Fruit fly (Drosophila melanogaster): ENCODE results near the gene CG4116.

Gene CG4116

DNA sequence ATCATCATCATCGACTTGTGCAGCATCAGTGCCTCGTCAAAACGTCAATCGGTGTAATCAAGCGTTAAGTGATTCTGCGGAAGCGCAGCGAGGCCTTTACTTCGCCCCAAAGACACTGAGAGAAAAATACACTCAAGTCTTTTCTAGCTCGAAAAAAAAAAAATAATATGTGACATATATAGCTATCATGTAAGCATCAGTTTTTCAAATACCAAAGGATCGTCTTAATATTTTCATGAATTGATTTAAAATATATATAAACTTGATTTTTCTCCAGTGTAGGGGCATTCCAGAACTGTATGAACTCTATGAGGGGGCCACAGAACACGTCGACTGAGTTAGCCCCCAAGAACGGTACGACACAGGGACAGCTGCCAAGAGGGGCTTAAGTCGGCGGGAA, 27.6 kb downstream of the CG4116 start (continued):
- TF ChIP-seq dimm (GFP tag; IDR thresholded peaks at IDR 0.05) (no peak), pnt (GFP tag; optimal IDR thresholded peaks at IDR 0.05) (peak; percentile 3), CG3065 (GFP tag; optimal IDR thresholded peaks at IDR 0.05) (no peak), HHEX (GFP tag; optimal IDR thresholded peaks at IDR 0.05) (no peak), tio (GFP tag; optimal IDR thresholded peaks at IDR 0.05) (peak; percentile 24), Deaf1 (tag; optimal IDR thresholded peaks at IDR 0.05) (no peak), HLH54F (GFP tag; optimal IDR thresholded peaks at IDR 0.05) (no peak), seq (GFP tag; IDR thresholded peaks at IDR 0.05) (no peak), CG7745 (tag; optimal IDR thresholded peaks at IDR 0.05) (no peak), CG1024 (GFP tag; IDR thresholded peaks at IDR 0.05) (no peak), Sin3A (optimal IDR thresholded peaks at IDR 0.05) (no peak), NfI (GFP tag; optimal IDR thresholded peaks at IDR 0.05) (no peak), insv (GFP tag; optimal IDR thresholded peaks at IDR 0.05) (no peak), Side (GFP tag; optimal IDR thresholded peaks at IDR 0.05) (no peak), bsh (GFP tag; optimal IDR thresholded peaks at IDR 0.05) (peak; percentile 69 to 74), Oli (tag; optimal IDR thresholded peaks at IDR 0.05) (peak; percentile 46), dpn (GFP tag; optimal IDR thresholded peaks at IDR 0.05) (peak in 1 of 2 experiments; percentile 47), Vsx1 (GFP tag; optimal IDR thresholded peaks at IDR 0.05) (no peak), slou (GFP tag; optimal IDR thresholded peaks at IDR 0.05) (no peak), CG13424 (tag; optimal IDR thresholded peaks at IDR 0.05) (peak; percentile 36), CG32772 (GFP tag; IDR thresholded peaks at IDR 0.05) (no peak), cato (GFP tag; optimal IDR thresholded peaks at IDR 0.05; ENCODE audit: borderline replicate concordance) (no peak), dan (GFP tag; IDR thresholded peaks at IDR 0.05) (no peak), CG8765 (GFP tag; IDR thresholded peaks at IDR 0.05) (no peak), z (GFP tag; IDR thresholded peaks at IDR 0.05) (no peak), sima (GFP tag; optimal IDR thresholded peaks at IDR 0.05) (no peak), D19A (tag; optimal IDR thresholded peaks at IDR 0.05) (peak; percentile 30), CG8089 (GFP tag; optimal IDR thresholded peaks at IDR 0.05) (no peak), vnd (GFP tag; IDR thresholded peaks at IDR 0.05; ENCODE audit: partially characterized antibody) (no peak), luna (GFP tag; optimal IDR thresholded peaks at IDR 0.05) (no peak), klu (GFP tag; IDR thresholded peaks at IDR 0.05) (no peak), CG10321 (GFP tag; IDR thresholded peaks at IDR 0.05) (no peak), CG12155 (GFP tag; optimal IDR thresholded peaks at IDR 0.05) (no peak), CG14441 (GFP tag; IDR thresholded peaks at IDR 0.05) (no peak), ranshi (GFP tag; IDR thresholded peaks at IDR 0.05) (peak; percentile 22; the same call in 1 of the 2 replicates), pzg (GFP tag; optimal IDR thresholded peaks at IDR 0.05) (no peak), salm (tag; optimal IDR thresholded peaks at IDR 0.05) (no peak), abd-A (tag; optimal IDR thresholded peaks at IDR 0.05) (no peak), Nf-YA (GFP tag; IDR thresholded peaks at IDR 0.05) (no peak), CG10565 (GFP tag; optimal IDR thresholded peaks at IDR 0.05) (no peak), cad (GFP tag; optimal IDR thresholded peaks at IDR 0.05) (no peak), CG3163 (GFP tag; optimal IDR thresholded peaks at IDR 0.05) (no peak), Ptx1 (GFP tag; IDR thresholded peaks at IDR 0.05) (peak; percentile 44; the same call in 1 of the 2 replicates), Chrac-16 (GFP tag; optimal IDR thresholded peaks at IDR 0.05) (peak; percentile 49), fd96Cb (tag; optimal IDR thresholded peaks at IDR 0.05) (peak; percentile 48), tx (GFP tag; optimal IDR thresholded peaks at IDR 0.05) (no peak), Camta (GFP tag; optimal IDR thresholded peaks at IDR 0.05) (peak; percentile 10), unc-4 (GFP tag; IDR thresholded peaks at IDR 0.05; ENCODE audit: partially characterized antibody) (no peak), CG4404 (GFP tag; IDR thresholded peaks at IDR 0.05) (no peak), CG17361 (GFP tag; IDR thresholded peaks at IDR 0.05) (peak; percentile 56; the same call in 2 of the 3 replicates), Xrp1 (GFP tag; IDR thresholded peaks at IDR 0.05) (peak; percentile 67; the same call in 1 of the 2 replicates), Lhr (GFP tag; optimal IDR thresholded peaks at IDR 0.05) (peak; percentile 6), en (GFP tag; optimal IDR thresholded peaks at IDR 0.05) (no peak)
